Worm (Caenorhabditis elegans) whole organism, L4/young adult: ENCODE data around the gene glr-2.

Source experiments
- W03F9.2 ChIP-seq: fragments of 150-350 bp; optimal IDR thresholded peaks from 2 replicates; lab custom pipeline; 2014; ENCODE audit warnings: missing biosample characterization, missing genetic modification characterization
- dao-5 ChIP-seq: sonication (generic microtip); optimal IDR thresholded peaks from 2 replicates; lab custom pipeline; 2016; ENCODE audit warnings: missing genotype, missing genetic modification characterization, moderate library complexity, missing compliant biosample characterization
- him-1 ChIP-seq: sonication (generic microtip); optimal IDR thresholded peaks from 2 replicates; lab custom pipeline; 2016; ENCODE audit warnings: missing genotype, missing genetic modification reagents, missing genetic modification characterization, missing compliant biosample characterization

- TF ChIP-seq him-1 (tag; lab: Kevin White, UChicago) (peak; percentile 26), W03F9.2 (peak; percentile 72), dao-5 (tag; lab: Kevin White, UChicago) (no peak)
Observed at ce11 chrIII:7179538-7180301, 35.0 kb upstream of the glr-2 start, which contains the start of the genes rps-14 and rpl-36.
